Worm (Caenorhabditis elegans) whole organism, midembryonic: Measurements from ENCODE around the gene C46F9.6.
"Not testable (repeated sequence)": the region's sequence is repeated elsewhere in the genome, so short reads cannot be mapped to it uniquely, and the experiment has no call there.

Experiments used
- T22C8.4 ChIP-seq: fragments of 200-800 bp; sonication (Bioruptor generic); IDR thresholded peaks from 2 replicates; pipeline ENCODE4 v1.3.6; 2022; ENCODE audit warnings: missing genetic modification characterization, missing compliant biosample characterization
- cog-1 ChIP-seq: sonication (generic microtip); optimal IDR thresholded peaks from 2 replicates; lab custom pipeline; 2016; ENCODE audit warnings: missing genetic modification characterization, missing compliant biosample characterization
- flt-1 ChIP-seq: fragments of 200-800 bp; sonication (Bioruptor generic); IDR thresholded peaks from 2 replicates; pipeline ENCODE4 v1.3.6; 2022; ENCODE audit warnings: missing genetic modification characterization, missing compliant biosample characterization
- klf-2 ChIP-seq: fragments of 200-800 bp; sonication (Bioruptor generic); conservative IDR thresholded peaks from 2 replicates; pipeline ENCODE4 v1.3.6; 2022; ENCODE audit warnings: missing genetic modification reagents, missing genetic modification characterization, missing compliant biosample characterization
- med-1 ChIP-seq: sonication (generic microtip); optimal IDR thresholded peaks from 2 replicates; lab custom pipeline; 2017; ENCODE audit warnings: missing genetic modification characterization, mild to moderate bottlenecking, missing compliant biosample characterization, antibody characterized with exemption, missing genetic modification reagents; ENCODE audit not compliant: insufficient read depth
- ref-1 ChIP-seq: fragments of 200-800 bp; sonication (Bioruptor generic); conservative IDR thresholded peaks from 2 replicates; pipeline ENCODE4 v1.3.6; 2022; ENCODE audit warnings: missing genetic modification reagents, missing genetic modification characterization, missing compliant biosample characterization
- tab-1 ChIP-seq: fragments of 200-800 bp; sonication (Bioruptor generic); IDR thresholded peaks from 2 replicates; pipeline ENCODE4 v1.3.6; 2022; ENCODE audit warnings: missing genetic modification characterization, missing compliant biosample characterization
- ztf-23 ChIP-seq: fragments of 200-800 bp; sonication (Bioruptor generic); IDR thresholded peaks from 2 replicates; pipeline ENCODE4 v1.3.6; 2022; ENCODE audit warnings: missing genetic modification reagents, missing genetic modification characterization, missing compliant biosample characterization
- ztf-29 ChIP-seq: fragments of 200-800 bp; sonication (Bioruptor generic); IDR thresholded peaks from 2 replicates; pipeline ENCODE4 v1.3.6; 2022; ENCODE audit warnings: missing genetic modification reagents, missing genetic modification characterization, missing compliant biosample characterization

C46F9.6 gene

ce11 chrII:1924459-1924858 is 26.4 kb downstream of the C46F9.6 start, which contains the start of gene F52C6.3:
F52C6.3 (plus strand) TSS chrII:1924759.
- TF ChIP-seq med-1 (GFP tag; lab: Kevin White, UChicago): no peak
- no peak for TF ChIP-seq tab-1 (GFP tag; lab: Robert Waterston, UW)
- no peak for TF ChIP-seq ztf-29 (GFP tag; lab: Robert Waterston, UW)
- TF ChIP-seq cog-1 (tag; lab: Kevin White, UChicago): no peak
- no peak for TF ChIP-seq ztf-23
- no peak for TF ChIP-seq klf-2 (GFP tag; lab: Robert Waterston, UW)
- TF ChIP-seq T22C8.4: no peak
- no peak for TF ChIP-seq flt-1 (GFP tag; lab: Robert Waterston, UW)
- no peak for TF ChIP-seq ref-1 (GFP tag; lab: Robert Waterston, UW)

ce11 chrII:1926162-1926561 is 28.1 kb downstream of the C46F9.6 start, which contains the start of gene F52C6.2:
F52C6.2 (plus strand) TSS chrII:1926462.
- TF ChIP-seq cog-1 (tag; lab: Kevin White, UChicago): no peak
- TF ChIP-seq tab-1 (GFP tag; lab: Robert Waterston, UW): no peak
- no peak for TF ChIP-seq klf-2 (GFP tag; lab: Robert Waterston, UW)
- no peak for TF ChIP-seq ztf-23
- TF ChIP-seq med-1 (GFP tag; lab: Kevin White, UChicago): no peak
- no peak for TF ChIP-seq ztf-29 (GFP tag; lab: Robert Waterston, UW)
- TF ChIP-seq ref-1 (GFP tag; lab: Robert Waterston, UW): no peak
- no peak for TF ChIP-seq flt-1 (GFP tag; lab: Robert Waterston, UW)
- no peak for TF ChIP-seq T22C8.4

ce11 chrII:1928578-1928977 is 30.5 kb downstream of the C46F9.6 start:
- TF ChIP-seq med-1 (GFP tag; lab: Kevin White, UChicago) (no peak), cog-1 (tag; lab: Kevin White, UChicago) (no peak), klf-2 (GFP tag; lab: Robert Waterston, UW) (no peak), ztf-29 (GFP tag; lab: Robert Waterston, UW) (no peak), ztf-23 (no peak), tab-1 (GFP tag; lab: Robert Waterston, UW) (no peak), flt-1 (GFP tag; lab: Robert Waterston, UW) (no peak), T22C8.4 (no peak), ref-1 (GFP tag; lab: Robert Waterston, UW) (no peak)

- no peak for TF ChIP-seq ref-1 (GFP tag; lab: Robert Waterston, UW)
- no peak for TF ChIP-seq T22C8.4
- TF ChIP-seq klf-2 (GFP tag; lab: Robert Waterston, UW): no peak
- no peak for TF ChIP-seq flt-1 (GFP tag; lab: Robert Waterston, UW)
- no peak for TF ChIP-seq med-1 (GFP tag; lab: Kevin White, UChicago)
- TF ChIP-seq ztf-23: no peak
- TF ChIP-seq ztf-29 (GFP tag; lab: Robert Waterston, UW): no peak
- no peak for TF ChIP-seq tab-1 (GFP tag; lab: Robert Waterston, UW)
- TF ChIP-seq cog-1 (tag; lab: Kevin White, UChicago): no peak
These were observed 41.6 kb downstream of the C46F9.6 start, which contains the start of gene ZK250.13 for ce11 chrII:1939652-1940051. ZK250.13 (minus strand) TSS chrII:1939752.

ce11 chrII:1945093-1945492 is 47.1 kb downstream of the C46F9.6 start, which contains the start of gene ZK250.14:
ZK250.14 (minus strand) TSS chrII:1945193.
- TF ChIP-seq ref-1 (GFP tag; lab: Robert Waterston, UW) (no peak), ztf-23 (no peak), med-1 (GFP tag; lab: Kevin White, UChicago) (no peak), klf-2 (GFP tag; lab: Robert Waterston, UW) (no peak), cog-1 (tag; lab: Kevin White, UChicago) (no peak), ztf-29 (GFP tag; lab: Robert Waterston, UW) (no peak)

ce11 chrII:1946427-1946826 is 48.4 kb downstream of the C46F9.6 start, which contains the start of gene math-48:
math-48 (minus strand) TSS chrII:1946527.
- TF ChIP-seq T22C8.4 (no peak), flt-1 (GFP tag; lab: Robert Waterston, UW) (no peak), ztf-29 (GFP tag; lab: Robert Waterston, UW) (no peak), ztf-23 (no peak)

- TF ChIP-seq klf-2 (GFP tag; lab: Robert Waterston, UW); med-1 (GFP tag; lab: Kevin White, UChicago); flt-1 (GFP tag; lab: Robert Waterston, UW): not testable (repeated sequence)
These were observed 50.4 kb downstream of the C46F9.6 start, which contains the start of gene ZK250.2 for ce11 chrII:1948393-1948792. ZK250.2 (plus strand) TSS chrII:1948693.
